Worm (Caenorhabditis elegans) whole organism, late embryonic: ENCODE data around the gene W07B8.4.
A peak's percentile ranks its signal among the peaks of the same experiment; 100 is the strongest.

Experiments
- ceh-2 ChIP-seq: sonication (generic microtip); optimal IDR thresholded peaks from 2 replicates; lab custom pipeline; 2016; ENCODE audit warnings: missing genotype, missing genetic modification characterization, missing compliant biosample characterization
- ceh-6 ChIP-seq: fragments of 200-800 bp; sonication (Bioruptor generic); optimal IDR thresholded peaks from 2 replicates; lab custom pipeline; 2018; ENCODE audit warnings: mild to moderate bottlenecking, missing genetic modification characterization, missing compliant biosample characterization
- dmd-4 ChIP-seq: sonication (generic microtip); optimal IDR thresholded peaks from 2 replicates; lab custom pipeline; 2016; ENCODE audit warnings: borderline replicate concordance, missing genetic modification characterization, missing compliant biosample characterization
- dve-1 ChIP-seq: sonication (generic microtip); optimal IDR thresholded peaks from 2 replicates; lab custom pipeline; 2017; ENCODE audit warnings: antibody characterized with exemption, mild to moderate bottlenecking, missing genetic modification characterization, missing compliant biosample characterization
- elt-4 ChIP-seq: sonication (generic microtip); optimal IDR thresholded peaks from 2 replicates; lab custom pipeline; 2016; ENCODE audit warnings: missing genetic modification characterization, missing compliant biosample characterization
- fkh-10 ChIP-seq: fragments of 150-350 bp; optimal IDR thresholded peaks from 2 replicates; lab custom pipeline; 2014; ENCODE audit warnings: missing biosample characterization, missing genetic modification reagents, missing genetic modification characterization
- hlh-30 ChIP-seq: sonication (generic microtip); optimal IDR thresholded peaks from 2 replicates; lab custom pipeline; 2017; ENCODE audit warnings: antibody characterized with exemption, missing genetic modification characterization, missing compliant biosample characterization; ENCODE audit not compliant: insufficient read depth
- madf-2 ChIP-seq: sonication (generic microtip); optimal IDR thresholded peaks from 2 replicates; lab custom pipeline; 2017; ENCODE audit warnings: missing genetic modification characterization, missing compliant biosample characterization
- nfya-1 ChIP-seq: sonication (generic microtip); optimal IDR thresholded peaks from 2 replicates; lab custom pipeline; 2017; ENCODE audit warnings: missing genetic modification characterization, mild to moderate bottlenecking, missing compliant biosample characterization, antibody characterized with exemption, moderate library complexity
- nhr-11 ChIP-seq: fragments of 150-350 bp; optimal IDR thresholded peaks from 2 replicates; lab custom pipeline; 2014; ENCODE audit warnings: missing biosample characterization, missing genetic modification characterization
- pag-3 ChIP-seq: sonication (generic microtip); optimal IDR thresholded peaks from 2 replicates; lab custom pipeline; 2016; ENCODE audit warnings: missing compliant biosample characterization, missing genetic modification characterization, borderline replicate concordance
- pha-4 ChIP-seq: fragments of 150-350 bp; optimal IDR thresholded peaks from 2 replicates; lab custom pipeline; 2018; ENCODE audit warnings: missing biosample characterization, missing genetic modification reagents, missing genetic modification characterization
- unc-3 ChIP-seq, 2 experiments: fragments of 200-800 bp in 1 of 2; sonication (Bioruptor generic) in 1 of 2; sonication (generic microtip) in 1 of 2; conservative IDR thresholded peaks in 1 of 2; optimal IDR thresholded peaks in 1 of 2; 2 replicates each; pipeline versions ENCODE4 v1.3.6 to Lab custom; 2016 to 2022; ENCODE audit warnings: missing compliant biosample characterization in 2 of 2, missing genetic modification characterization in 2 of 2, missing genetic modification reagents in 1 of 2
- unc-55 ChIP-seq: sonication (generic microtip); optimal IDR thresholded peaks from 2 replicates; lab custom pipeline; 2017; ENCODE audit warnings: missing biosample characterization, missing genetic modification reagents, missing genetic modification characterization

DNA sequence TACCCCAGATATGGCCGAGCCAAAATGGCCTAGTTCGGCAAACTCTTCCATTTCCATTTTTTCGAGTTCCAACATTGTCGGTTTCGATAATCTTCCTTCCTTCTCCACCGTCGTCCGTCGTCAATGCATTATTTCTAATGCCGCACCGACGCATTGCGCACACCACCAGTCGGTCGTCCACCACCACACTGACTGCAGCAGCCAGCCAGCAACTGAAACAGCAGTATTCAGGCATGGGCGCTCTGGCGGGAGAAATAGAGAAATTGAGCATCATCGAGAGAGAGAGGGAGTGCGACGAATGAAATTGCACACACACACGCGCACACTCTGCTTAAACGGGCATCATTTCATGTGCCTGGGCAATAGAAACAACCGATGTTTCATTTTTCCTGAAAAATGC is 22.2 kb upstream of the W07B8.4 start:
- TF ChIP-seq pha-4 (tag; lab: Kevin White, UChicago): no peak
- no peak for TF ChIP-seq pag-3 (tag; lab: Kevin White, UChicago)
- TF ChIP-seq fkh-10 (GFP tag; lab: Kevin White, UChicago): no peak
- TF ChIP-seq nfya-1 (tag; lab: Kevin White, UChicago): peak; percentile 47
- no peak for TF ChIP-seq unc-3 (GFP tag; conservative IDR thresholded peaks at IDR 0.05; lab: Robert Waterston, UW)
- TF ChIP-seq unc-3 (tag; optimal IDR thresholded peaks at IDR 0.05; lab: Kevin White, UChicago): no peak
- TF ChIP-seq dmd-4: peak; percentile 49
- TF ChIP-seq unc-55 (GFP tag; lab: Kevin White, UChicago): no peak
- TF ChIP-seq madf-2 (tag; lab: Kevin White, UChicago): peak; percentile 32
- TF ChIP-seq elt-4: no peak
- TF ChIP-seq dve-1: no peak
- TF ChIP-seq nhr-11 (tag; lab: Kevin White, UChicago): no peak
- peak; percentile 15 for TF ChIP-seq ceh-6 (GFP tag; lab: Kevin White, UChicago)
- no peak for TF ChIP-seq hlh-30 (tag; lab: Kevin White, UChicago)
- TF ChIP-seq ceh-2: no peak
